Worm (Caenorhabditis elegans): ENCODE data around the gene srx-117.
"Not testable (repeated sequence)": the region's sequence is repeated elsewhere in the genome, so short reads cannot be mapped to it uniquely, and the experiment has no call there.

DNA sequence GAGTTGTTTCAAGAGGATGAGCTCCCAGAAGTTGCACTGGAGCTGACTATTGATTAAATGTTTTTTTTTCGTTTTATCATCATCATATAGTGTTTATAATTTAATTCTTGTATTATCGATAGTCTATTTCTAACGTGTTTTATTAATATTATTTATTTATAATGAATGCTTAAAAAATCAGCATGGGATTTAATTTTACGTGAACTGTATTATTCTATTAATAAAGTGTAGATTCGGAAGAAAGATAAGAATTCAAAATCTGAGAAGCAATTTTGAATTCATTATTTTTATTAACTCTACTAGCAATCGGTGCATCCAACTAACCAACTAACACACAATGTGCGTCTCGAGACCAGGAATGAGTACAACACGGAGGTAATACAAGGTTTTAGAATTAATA, 19.0 kb downstream of the srx-117 start, which contains the start of gene C14C11.1:
- TF ChIP-seq unc-55 (GFP tag; optimal IDR thresholded peaks at IDR 0.05); unc-39 (tag; optimal IDR thresholded peaks at IDR 0.05); nhr-12 (tag; optimal IDR thresholded peaks at IDR 0.05); Y55F3AM.14 (GFP tag; optimal IDR thresholded peaks at IDR 0.05); egl-27 (tag; optimal IDR thresholded peaks at IDR 0.05): not testable (repeated sequence)

All from whole organism, L2 larva.